Fruit fly (Drosophila melanogaster) whole organism, adult: ENCODE data around the gene CG43750.

Experiments
- CG11617 ChIP-seq: fragments of 200-800 bp; sonication (Bioruptor generic); optimal IDR thresholded peaks from 2 replicates; lab custom pipeline; 2017; ENCODE audit warnings: mild to moderate bottlenecking, missing biosample characterization, missing genetic modification reagents, missing genetic modification characterization
- CG12768 ChIP-seq: fragments of 200-800 bp; sonication (Bioruptor generic); optimal IDR thresholded peaks from 2 replicates; lab custom pipeline; 2017; ENCODE audit warnings: missing biosample characterization, missing genetic modification characterization, mild to moderate bottlenecking, moderate library complexity, missing genetic modification reagents
- CG14711 ChIP-seq: fragments of 200-800 bp; sonication (Bioruptor generic); optimal IDR thresholded peaks from 2 replicates; lab custom pipeline; 2018; ENCODE audit warnings: missing biosample characterization, mild to moderate bottlenecking, missing genetic modification characterization, moderate library complexity
- CG1620 ChIP-seq: fragments of 200-800 bp; sonication (Bioruptor generic); optimal IDR thresholded peaks from 2 replicates; lab custom pipeline; 2016; ENCODE audit warnings: missing biosample characterization, missing genetic modification characterization
- CG33017 ChIP-seq: fragments of 200-800 bp; sonication (Bioruptor generic); optimal IDR thresholded peaks from 2 replicates; lab custom pipeline; 2018; ENCODE audit warnings: missing biosample characterization, mild to moderate bottlenecking, missing genetic modification characterization, moderate library complexity
- CG5204 ChIP-seq: fragments of 200-800 bp; sonication (Bioruptor generic); optimal IDR thresholded peaks from 2 replicates; lab custom pipeline; 2016; ENCODE audit warnings: missing biosample characterization, missing genetic modification characterization
- CG7045 ChIP-seq: fragments of 200-800 bp; sonication (Bioruptor generic); optimal IDR thresholded peaks from 2 replicates; lab custom pipeline; 2017; ENCODE audit warnings: missing biosample characterization, mild to moderate bottlenecking, missing genetic modification characterization
- CG7101 ChIP-seq: fragments of 200-800 bp; sonication (Bioruptor generic); optimal IDR thresholded peaks from 2 replicates; lab custom pipeline; 2018; ENCODE audit warnings: missing biosample characterization, mild to moderate bottlenecking, missing genetic modification characterization, moderate library complexity
- Clk ChIP-seq: fragments of 200-800 bp; sonication (Bioruptor generic); optimal IDR thresholded peaks from 2 replicates; lab custom pipeline; 2017; ENCODE audit warnings: missing biosample characterization, missing genetic modification characterization
- Crg-1 ChIP-seq: fragments of 200-800 bp; sonication (Bioruptor generic); optimal IDR thresholded peaks from 2 replicates; lab custom pipeline; 2016; ENCODE audit warnings: missing biosample characterization, missing genetic modification characterization
- Hr96 ChIP-seq: fragments of 200-800 bp; sonication (Bioruptor generic); optimal IDR thresholded peaks from 2 replicates; lab custom pipeline; 2016; ENCODE audit warnings: missing biosample characterization, missing genetic modification characterization
- Mnt ChIP-seq: fragments of 200-800 bp; sonication (Bioruptor generic); optimal IDR thresholded peaks from 2 replicates; lab custom pipeline; 2016; ENCODE audit warnings: missing biosample characterization, mild to moderate bottlenecking, missing genetic modification characterization
- bab1 ChIP-seq: fragments of 200-800 bp; sonication (Bioruptor generic); optimal IDR thresholded peaks from 3 replicates; lab custom pipeline; 2019; ENCODE audit warnings: missing biosample characterization, mild to moderate bottlenecking, missing genetic modification characterization, moderate library complexity
- cic ChIP-seq: fragments of 200-800 bp; sonication (Bioruptor generic); optimal IDR thresholded peaks from 2 replicates; lab custom pipeline; 2017; ENCODE audit warnings: missing biosample characterization, mild to moderate bottlenecking, missing genetic modification characterization, moderate library complexity
- cnc ChIP-seq, 2 experiments: fragments of >200 bp; optimal IDR thresholded peaks; 2 replicates each; lab custom pipeline; 2017
- kay ChIP-seq: fragments of 200-800 bp; sonication (Bioruptor generic); peaks from one replicate; lab custom pipeline; 2016; ENCODE audit warnings: missing biosample characterization, missing genetic modification characterization, borderline replicate concordance
- ovo ChIP-seq: fragments of 200-800 bp; sonication (Bioruptor generic); optimal IDR thresholded peaks from 2 replicates; lab custom pipeline; 2016; ENCODE audit warnings: missing biosample characterization, missing genetic modification characterization
- pad ChIP-seq: fragments of 200-800 bp; sonication (Bioruptor generic); optimal IDR thresholded peaks from 3 replicates; lab custom pipeline; 2017; ENCODE audit warnings: missing biosample characterization, missing genetic modification characterization, mild to moderate bottlenecking, moderate library complexity, missing genetic modification reagents
- tj ChIP-seq: fragments of 200-800 bp; sonication (Bioruptor generic); optimal IDR thresholded peaks from 3 replicates; lab custom pipeline; 2017; ENCODE audit warnings: missing biosample characterization, mild to moderate bottlenecking, missing genetic modification characterization, moderate library complexity
- toe ChIP-seq: fragments of 200-800 bp; sonication (Bioruptor generic); optimal IDR thresholded peaks from 2 replicates; lab custom pipeline; 2016; ENCODE audit warnings: missing biosample characterization, missing genetic modification characterization

Gene CG43750

DNA sequence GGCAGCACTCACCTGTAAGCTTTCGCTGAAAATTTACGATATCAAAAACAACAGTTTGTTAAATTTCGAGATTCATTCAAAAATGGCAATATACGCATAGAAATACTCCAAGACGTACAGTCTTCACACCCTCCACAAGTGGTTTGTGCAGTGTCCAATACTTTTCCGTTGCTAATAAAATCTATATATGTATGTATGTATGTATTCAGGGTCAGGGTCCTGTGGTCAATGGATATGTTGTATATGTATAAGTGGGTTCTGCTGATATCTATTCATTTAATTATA, 14.1 kb downstream of the CG43750 start:
- no peak for TF ChIP-seq Mnt (GFP tag; lab: Kevin White, UChicago)
- TF ChIP-seq Hr96 (GFP tag; lab: Kevin White, UChicago): no peak
- no peak for TF ChIP-seq pad
- no peak for TF ChIP-seq CG33017
- no peak for TF ChIP-seq Crg-1 (GFP tag; lab: Kevin White, UChicago)
- peak; percentile 66 for TF ChIP-seq cic (GFP tag; lab: Kevin White, UChicago)

DNA sequence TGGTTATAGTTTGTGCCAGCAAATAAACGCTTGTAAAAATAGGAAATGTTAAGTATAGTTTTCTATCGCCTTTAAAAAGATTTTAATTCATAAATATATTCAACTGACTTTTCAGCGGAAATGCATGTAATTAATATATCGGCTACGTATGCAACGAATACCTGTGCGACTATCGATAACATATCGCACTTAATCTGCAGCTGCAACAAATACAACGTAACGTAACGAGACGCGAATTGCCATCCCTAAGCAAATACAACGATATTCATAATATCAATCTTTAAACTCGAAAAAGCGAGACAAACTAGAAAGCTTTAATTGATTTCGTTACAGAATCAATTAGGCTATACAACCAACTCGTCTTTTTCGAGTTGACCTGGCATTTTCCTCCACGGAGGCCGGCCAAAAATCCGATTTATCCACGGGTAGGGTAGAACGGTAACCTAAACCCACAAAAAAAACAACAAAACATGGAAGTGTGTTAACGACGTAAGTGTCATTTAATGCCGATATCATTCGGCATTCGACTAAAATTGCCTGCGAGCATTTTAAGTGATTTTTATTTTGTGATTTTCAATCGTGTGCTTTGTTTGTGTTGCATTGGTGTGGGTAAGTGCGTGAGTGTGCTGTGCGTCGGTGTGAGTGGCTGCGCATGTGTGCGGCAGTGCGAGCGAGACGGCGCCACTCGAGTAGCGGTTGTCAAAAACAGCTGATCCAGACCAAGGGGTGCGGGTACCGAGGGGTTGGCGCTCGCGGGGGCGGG, 14.7 kb downstream of the CG43750 start, which contains the start of gene Atxn7:
Gene Atxn7 (plus strand): TSS at position 187 of the 763 bp plus-strand sequence.
- peak; percentile 49 for TF ChIP-seq cic (GFP tag; lab: Kevin White, UChicago)
- peak; percentile 87 for TF ChIP-seq CG7101 (tag; lab: Kevin White, UChicago)
- no peak for TF ChIP-seq cnc (optimal IDR thresholded peaks at IDR 0.05; lab: Kevin White, UChicago)
- peak; percentile 84 for TF ChIP-seq Crg-1 (GFP tag; lab: Kevin White, UChicago)
- TF ChIP-seq toe (GFP tag; lab: Kevin White, UChicago): peak; percentile 80
- TF ChIP-seq CG7045 (GFP tag; lab: Kevin White, UChicago): peak; percentile 74
- peak; percentile 49 for TF ChIP-seq tj (GFP tag; lab: Kevin White, UChicago)
- peak; percentile 92 for TF ChIP-seq ovo (GFP tag; lab: Kevin White, UChicago)
- peak; percentile 82 for TF ChIP-seq CG11617 (GFP tag; lab: Kevin White, UChicago)
- TF ChIP-seq Mnt (GFP tag; lab: Kevin White, UChicago): peak; percentile 70
- peak; percentile 80 for TF ChIP-seq CG1620 (GFP tag; lab: Kevin White, UChicago)
- TF ChIP-seq kay (GFP tag; lab: Kevin White, UChicago): no peak
- TF ChIP-seq CG14711 (tag; lab: Kevin White, UChicago): peak; percentile 39
- peak; percentile 76 for TF ChIP-seq CG33017
- TF ChIP-seq CG12768: peak; percentile 28
- TF ChIP-seq bab1 (GFP tag; lab: Kevin White, UChicago): peak; percentile 88
- TF ChIP-seq Hr96 (GFP tag; lab: Kevin White, UChicago): peak; percentile 80
- TF ChIP-seq pad: peak; percentile 91
- peak; percentile 75 for TF ChIP-seq CG5204 (GFP tag; lab: Kevin White, UChicago)
- TF ChIP-seq Clk (GFP tag; lab: Kevin White, UChicago): peak; percentile 12

dm6 chr2L:2373818-2374746, 16.4 kb downstream of the CG43750 start, which contains the start of the genes CG3609 and CG15390:
Gene CG3609, minus strand, starts transcription at chr2L:2374627.
Gene CG15390, plus strand, starts transcription at chr2L:2374713.
- TF ChIP-seq cic (GFP tag; lab: Kevin White, UChicago): peak; percentile 86
- TF ChIP-seq ovo (GFP tag; lab: Kevin White, UChicago): peak; percentile 79
- TF ChIP-seq CG5204 (GFP tag; lab: Kevin White, UChicago): peak; percentile 88
- TF ChIP-seq CG14711 (tag; lab: Kevin White, UChicago): peak; percentile 65
- peak; percentile 95 for TF ChIP-seq CG1620 (GFP tag; lab: Kevin White, UChicago)
- peak; percentile 83 for TF ChIP-seq CG7101 (tag; lab: Kevin White, UChicago)
- TF ChIP-seq Crg-1 (GFP tag; lab: Kevin White, UChicago): peak; percentile 86
- TF ChIP-seq toe (GFP tag; lab: Kevin White, UChicago): peak; percentile 90
- TF ChIP-seq CG11617 (GFP tag; lab: Kevin White, UChicago): peak; percentile 86
- TF ChIP-seq CG12768: peak; percentile 78
- peak; percentile 78 for TF ChIP-seq CG7045 (GFP tag; lab: Kevin White, UChicago)
- no peak for TF ChIP-seq Clk (GFP tag; lab: Kevin White, UChicago)
- peak; percentile 92 for TF ChIP-seq CG33017
- peak; percentile 89 for TF ChIP-seq Hr96 (GFP tag; lab: Kevin White, UChicago)
- TF ChIP-seq pad: peak; percentile 62
- no peak for TF ChIP-seq kay (GFP tag; lab: Kevin White, UChicago)
- peak; percentile 94 for TF ChIP-seq bab1 (GFP tag; lab: Kevin White, UChicago)
- peak; percentile 96 for TF ChIP-seq Mnt (GFP tag; lab: Kevin White, UChicago)
- peak; percentile 67 for TF ChIP-seq tj (GFP tag; lab: Kevin White, UChicago)
- TF ChIP-seq cnc (optimal IDR thresholded peaks at IDR 0.05; lab: Kevin White, UChicago): peak in 1 of 2 experiments; percentile 38

- TF ChIP-seq bab1 (GFP tag; lab: Kevin White, UChicago) (no peak), cnc (optimal IDR thresholded peaks at IDR 0.05; lab: Kevin White, UChicago) (peak; percentile 38 to 93), kay (GFP tag; lab: Kevin White, UChicago) (peak; percentile 65), pad (no peak), tj (GFP tag; lab: Kevin White, UChicago) (peak; percentile 62), CG1620 (GFP tag; lab: Kevin White, UChicago) (no peak)
Measured at dm6 chr2L:2372112-2372449, 18.4 kb downstream of the CG43750 start.

- TF ChIP-seq CG1620 (GFP tag; lab: Kevin White, UChicago) (no peak), Hr96 (GFP tag; lab: Kevin White, UChicago) (no peak), cnc (optimal IDR thresholded peaks at IDR 0.05; lab: Kevin White, UChicago) (no peak), ovo (GFP tag; lab: Kevin White, UChicago) (no peak), CG11617 (GFP tag; lab: Kevin White, UChicago) (no peak), CG5204 (GFP tag; lab: Kevin White, UChicago) (no peak), tj (GFP tag; lab: Kevin White, UChicago) (peak; percentile 51), cic (GFP tag; lab: Kevin White, UChicago) (peak; percentile 85), toe (GFP tag; lab: Kevin White, UChicago) (no peak), kay (GFP tag; lab: Kevin White, UChicago) (peak; percentile 83)
Measured at dm6 chr2L:2371406-2372111, 18.9 kb downstream of the CG43750 start, which contains the start of gene CG3597. Gene CG3597, minus strand, starts transcription at chr2L:2371524.
